Fruit fly (Drosophila melanogaster) whole organism, embryonic: ENCODE results near the gene CG11726.
A peak's percentile ranks its signal among the peaks of the same experiment; 100 is the strongest.

Experiments
- Antp ChIP-seq: fragments of 200-800 bp; sonication (Bioruptor generic); optimal IDR thresholded peaks from 3 replicates; lab custom pipeline; 2016; ENCODE audit warnings: missing biosample characterization, missing genetic modification characterization
- Atf6 ChIP-seq: fragments of 200-800 bp; sonication (Bioruptor generic); IDR thresholded peaks from 2 replicates; pipeline ENCODE4 v1.3.6; 2022; ENCODE audit warnings: missing biosample characterization, missing genetic modification characterization
- Bgb ChIP-seq: fragments of 200-800 bp; sonication (Bioruptor generic); IDR thresholded peaks from 2 replicates; pipeline ENCODE4 v1.3.6; 2022; ENCODE audit warnings: missing biosample characterization, missing genetic modification characterization; ENCODE audit not compliant: partially characterized antibody
- CG10959 ChIP-seq: fragments of 200-800 bp; sonication (Bioruptor generic); IDR thresholded peaks from 2 replicates; pipeline ENCODE4 v1.3.6; 2022; ENCODE audit warnings: missing biosample characterization, missing genetic modification characterization
- CG12236 ChIP-seq: fragments of 200-800 bp; sonication (Bioruptor generic); optimal IDR thresholded peaks from 2 replicates; lab custom pipeline; 2016; ENCODE audit warnings: missing biosample characterization, missing genetic modification characterization
- CG13624 ChIP-seq: fragments of 200-800 bp; sonication (Bioruptor generic); optimal IDR thresholded peaks from 2 replicates; lab custom pipeline; 2016; ENCODE audit warnings: missing biosample characterization, missing genetic modification characterization
- CG13775 ChIP-seq: fragments of 200-800 bp; sonication (Bioruptor generic); optimal IDR thresholded peaks from 3 replicates; lab custom pipeline; 2017; ENCODE audit warnings: missing biosample characterization, mild to moderate bottlenecking, missing genetic modification characterization
- CG1529 ChIP-seq: fragments of 200-800 bp; sonication (Bioruptor generic); optimal IDR thresholded peaks from 3 replicates; lab custom pipeline; 2018; ENCODE audit warnings: missing biosample characterization, missing genetic modification characterization
- CG15479 ChIP-seq: fragments of 200-800 bp; sonication (Bioruptor generic); optimal IDR thresholded peaks from 3 replicates; lab custom pipeline; 2019; ENCODE audit warnings: missing biosample characterization, mild to moderate bottlenecking, missing genetic modification characterization, moderate library complexity
- CG16863 ChIP-seq: fragments of 200-800 bp; sonication (Bioruptor generic); optimal IDR thresholded peaks from 3 replicates; lab custom pipeline; 2016; ENCODE audit warnings: missing biosample characterization, missing genetic modification characterization
- CG17829 ChIP-seq: fragments of 200-800 bp; optimal IDR thresholded peaks from 2 replicates; lab custom pipeline; 2019; ENCODE audit warnings: missing biosample characterization, mild to moderate bottlenecking, missing genetic modification characterization, moderate library complexity
- CG31441 ChIP-seq: fragments of 200-800 bp; sonication (Bioruptor generic); IDR thresholded peaks from 2 replicates; pipeline ENCODE4 v1.3.6; 2022; ENCODE audit warnings: missing biosample characterization, missing genetic modification characterization
- CG32772 ChIP-seq: fragments of 200-800 bp; sonication (Bioruptor generic); IDR thresholded peaks from 2 replicates; pipeline ENCODE4 v1.3.6; 2022; ENCODE audit warnings: missing biosample characterization, missing genetic modification characterization
- CG33213 ChIP-seq: fragments of 200-800 bp; sonication (Bioruptor generic); optimal IDR thresholded peaks from 3 replicates; lab custom pipeline; 2016; ENCODE audit warnings: missing biosample characterization, missing genetic modification characterization
- CG5180 ChIP-seq: fragments of 200-800 bp; sonication (Bioruptor generic); optimal IDR thresholded peaks from 3 replicates; lab custom pipeline; 2017; ENCODE audit warnings: missing biosample characterization, missing genetic modification characterization, mild to moderate bottlenecking, moderate library complexity, missing genetic modification reagents
- CG5245 ChIP-seq: fragments of 200-800 bp; sonication (Bioruptor generic); optimal IDR thresholded peaks from 3 replicates; lab custom pipeline; 2016; ENCODE audit warnings: missing biosample characterization, missing genetic modification characterization
- CG6813 ChIP-seq: fragments of 200-800 bp; sonication (Bioruptor generic); optimal IDR thresholded peaks from 2 replicates; lab custom pipeline; 2017; ENCODE audit warnings: missing biosample characterization, missing genetic modification characterization, mild to moderate bottlenecking, moderate library complexity, missing genetic modification reagents
- CG7928 ChIP-seq: fragments of 200-800 bp; sonication (Bioruptor generic); optimal IDR thresholded peaks from 2 replicates; lab custom pipeline; 2017; ENCODE audit warnings: missing biosample characterization, mild to moderate bottlenecking, missing genetic modification characterization
- CG9437 ChIP-seq: fragments of 200-800 bp; sonication (Bioruptor generic); optimal IDR thresholded peaks from 2 replicates; lab custom pipeline; 2018; ENCODE audit warnings: missing biosample characterization, mild to moderate bottlenecking, missing genetic modification characterization
- CG9797 ChIP-seq: fragments of 200-800 bp; sonication (Bioruptor generic); optimal IDR thresholded peaks from 3 replicates; lab custom pipeline; 2018; ENCODE audit warnings: missing biosample characterization, mild to moderate bottlenecking, missing genetic modification characterization
- D ChIP-seq, 2 experiments: fragments of 200-800 bp in 1 of 2; fragments of >200 bp in 1 of 2; sonication (Bioruptor generic) in 1 of 2; optimal IDR thresholded peaks; 2 replicates in 1 of 2; 3 replicates in 1 of 2; lab custom pipeline; 2017; ENCODE audit warnings: mild to moderate bottlenecking in 1 of 2, missing biosample characterization in 1 of 2, missing genetic modification characterization in 1 of 2, missing genetic modification reagents in 1 of 2
- HLH3B ChIP-seq: fragments of 200-800 bp; sonication (Bioruptor generic); IDR thresholded peaks from 2 replicates; pipeline ENCODE4 v1.3.6; 2022; ENCODE audit warnings: missing biosample characterization, missing genetic modification characterization
- HmgD ChIP-seq: fragments of 200-800 bp; sonication (Bioruptor generic); optimal IDR thresholded peaks from 3 replicates; lab custom pipeline; 2016; ENCODE audit warnings: missing biosample characterization, missing genetic modification characterization
- Hmr ChIP-seq: fragments of 200-800 bp; sonication (Bioruptor generic); optimal IDR thresholded peaks from 3 replicates; lab custom pipeline; 2017; ENCODE audit warnings: mild to moderate bottlenecking, missing biosample characterization, missing genetic modification reagents, missing genetic modification characterization
- Jarid2 ChIP-seq: fragments of 200-800 bp; sonication (Bioruptor generic); optimal IDR thresholded peaks from 3 replicates; lab custom pipeline; 2017; ENCODE audit warnings: mild to moderate bottlenecking, missing biosample characterization, missing genetic modification reagents, missing genetic modification characterization
- Mes4 ChIP-seq: fragments of 200-800 bp; sonication (Bioruptor generic); optimal IDR thresholded peaks from 2 replicates; lab custom pipeline; 2016; ENCODE audit warnings: missing biosample characterization, missing genetic modification characterization
- NC2α ChIP-seq: fragments of 200-800 bp; sonication (Bioruptor generic); optimal IDR thresholded peaks from 2 replicates; lab custom pipeline; 2016; ENCODE audit warnings: missing biosample characterization, missing genetic modification characterization
- Oli ChIP-seq: fragments of 200-800 bp; sonication (Bioruptor generic); optimal IDR thresholded peaks from 2 replicates; lab custom pipeline; 2018; ENCODE audit warnings: missing biosample characterization, mild to moderate bottlenecking, missing genetic modification characterization, moderate library complexity
- Taf1 ChIP-seq: fragments of 200-800 bp; sonication (Bioruptor generic); IDR thresholded peaks from 2 replicates; pipeline ENCODE4 v1.3.6; 2022; ENCODE audit warnings: missing biosample characterization, missing genetic modification characterization
- Xrp1 ChIP-seq: fragments of 200-800 bp; sonication (Bioruptor generic); IDR thresholded peaks from 2 replicates; pipeline ENCODE4 v1.3.6; 2022; ENCODE audit warnings: missing biosample characterization, missing genetic modification characterization
- cad ChIP-seq: fragments of >200 bp; optimal IDR thresholded peaks from 2 replicates; lab custom pipeline; 2017; ENCODE audit warnings: missing biosample characterization, missing genetic modification characterization
- chif ChIP-seq, 2 experiments: fragments of 200-800 bp; sonication (Bioruptor generic); optimal IDR thresholded peaks; 3 replicates each; lab custom pipeline; 2016; ENCODE audit warnings: missing biosample characterization in 2 of 2, missing genetic modification characterization in 2 of 2
- crol ChIP-seq: fragments of 200-800 bp; sonication (Bioruptor generic); IDR thresholded peaks from 2 replicates; pipeline ENCODE4 v1.3.6; 2022; ENCODE audit warnings: missing biosample characterization, missing genetic modification characterization
- da ChIP-seq: fragments of 200-800 bp; sonication (Bioruptor generic); optimal IDR thresholded peaks from 2 replicates; lab custom pipeline; 2016; ENCODE audit warnings: missing biosample characterization, missing genetic modification characterization
- en ChIP-seq: fragments of 200-800 bp; sonication (Bioruptor generic); optimal IDR thresholded peaks from 2 replicates; lab custom pipeline; 2016; ENCODE audit warnings: missing biosample characterization, missing genetic modification characterization
- esg ChIP-seq: fragments of 200-800 bp; sonication (Bioruptor generic); conservative IDR thresholded peaks from 2 replicates; pipeline ENCODE4 v1.3.6; 2022; ENCODE audit warnings: missing biosample characterization, missing genetic modification characterization
- gsb ChIP-seq: fragments of 200-800 bp; sonication (Bioruptor generic); IDR thresholded peaks from 2 replicates; pipeline ENCODE4 v1.3.6; 2022; ENCODE audit warnings: missing biosample characterization, missing genetic modification characterization
- gsb-n ChIP-seq: fragments of 200-800 bp; sonication (Bioruptor generic); optimal IDR thresholded peaks from 3 replicates; lab custom pipeline; 2018; ENCODE audit warnings: missing biosample characterization, mild to moderate bottlenecking, missing genetic modification characterization
- hth ChIP-seq: fragments of >200 bp; optimal IDR thresholded peaks from 2 replicates; lab custom pipeline; 2017; ENCODE audit warnings: inconsistent platforms
- jing ChIP-seq: fragments of 200-800 bp; sonication (Bioruptor generic); optimal IDR thresholded peaks from 2 replicates; lab custom pipeline; 2018; ENCODE audit warnings: missing biosample characterization, mild to moderate bottlenecking, missing genetic modification characterization
- knrl ChIP-seq: fragments of 200-800 bp; sonication (Bioruptor generic); IDR thresholded peaks from 3 replicates; pipeline ENCODE4 v1.3.6; 2022; ENCODE audit warnings: missing biosample characterization, missing genetic modification characterization; ENCODE audit not compliant: partially characterized antibody
- lola ChIP-seq, 3 experiments: fragments of >200 bp in 2 of 3; fragments of 200-800 bp in 1 of 3; sonication (Bioruptor generic) in 1 of 3; optimal IDR thresholded peaks; 2 replicates each; lab custom pipeline; 2017 to 2019; ENCODE audit warnings: missing biosample characterization in 3 of 3, missing genetic modification characterization in 3 of 3, mild to moderate bottlenecking in 1 of 3, moderate library complexity in 1 of 3
- oc ChIP-seq: fragments of 200-800 bp; sonication (Bioruptor generic); optimal IDR thresholded peaks from 2 replicates; lab custom pipeline; 2018; ENCODE audit warnings: missing biosample characterization, mild to moderate bottlenecking, missing genetic modification characterization, moderate library complexity
- org-1 ChIP-seq: fragments of 200-800 bp; sonication (Bioruptor generic); optimal IDR thresholded peaks from 2 replicates; lab custom pipeline; 2017; ENCODE audit warnings: missing biosample characterization, missing genetic modification characterization
- otp ChIP-seq: fragments of 200-800 bp; sonication (Bioruptor generic); IDR thresholded peaks from 3 replicates; pipeline ENCODE4, ENCODE4 v1.3.6; 2022; ENCODE audit warnings: missing biosample characterization, missing genetic modification characterization
- pnt ChIP-seq: fragments of 200-800 bp; sonication (Bioruptor generic); optimal IDR thresholded peaks from 3 replicates; lab custom pipeline; 2016; ENCODE audit warnings: missing biosample characterization, missing genetic modification characterization
- seq ChIP-seq: fragments of 200-800 bp; sonication (Bioruptor generic); IDR thresholded peaks from 2 replicates; pipeline ENCODE4 v1.3.6; 2022; ENCODE audit warnings: missing biosample characterization, missing genetic modification characterization
- shn ChIP-seq: fragments of 200-800 bp; sonication (Bioruptor generic); optimal IDR thresholded peaks from 3 replicates; lab custom pipeline; 2016; ENCODE audit warnings: missing biosample characterization, missing genetic modification characterization
- sima ChIP-seq: fragments of 200-800 bp; sonication (Bioruptor generic); optimal IDR thresholded peaks from 2 replicates; lab custom pipeline; 2016; ENCODE audit warnings: missing biosample characterization, missing genetic modification characterization
- sob ChIP-seq: fragments of 200-800 bp; sonication (Bioruptor generic); IDR thresholded peaks from 2 replicates; pipeline ENCODE4 v1.3.6; 2022; ENCODE audit warnings: missing biosample characterization, missing genetic modification characterization
- sr ChIP-seq: fragments of 200-800 bp; sonication (Bioruptor generic); IDR thresholded peaks from 3 replicates; pipeline ENCODE4 v1.3.6; 2022; ENCODE audit warnings: missing biosample characterization, missing genetic modification characterization
- vnd ChIP-seq: fragments of 200-800 bp; sonication (Bioruptor generic); IDR thresholded peaks from 3 replicates; pipeline ENCODE4 v1.3.6; 2022; ENCODE audit warnings: missing biosample characterization, missing genetic modification characterization; ENCODE audit not compliant: partially characterized antibody

CG11726 gene

dm6 chr3L:11429695-11430094, 35.2 kb downstream of the CG11726 start (continued):
- TF ChIP-seq CG5180 (GFP tag; lab: Kevin White, UChicago) (no peak), CG7928 (GFP tag; lab: Kevin White, UChicago) (no peak), CG9437 (peak; percentile 45), CG32772 (GFP tag; lab: Robert Waterston, UW) (no peak), CG15479 (no peak), gsb (GFP tag; lab: Robert Waterston, UW) (no peak), CG12236 (GFP tag; lab: Kevin White, UChicago) (no peak), shn (GFP tag; lab: Kevin White, UChicago) (peak; percentile 22), CG6813 (GFP tag; lab: Kevin White, UChicago) (no peak), esg (GFP tag; lab: Robert Waterston, UW) (peak; percentile 43), knrl (GFP tag; lab: Robert Waterston, UW) (no peak), D (optimal IDR thresholded peaks at IDR 0.05; lab: Kevin White, UChicago) (no peak), D (GFP tag; optimal IDR thresholded peaks at IDR 0.05; lab: Kevin White, UChicago) (peak; percentile 32), Atf6 (GFP tag; lab: Robert Waterston, UW) (no peak), en (peak; percentile 6), HLH3B (no peak), vnd (GFP tag; lab: Robert Waterston, UW) (no peak), CG31441 (GFP tag; lab: Robert Waterston, UW) (peak; percentile 57), CG17829 (tag; lab: Kevin White, UChicago) (peak; percentile 35), Jarid2 (GFP tag; lab: Kevin White, UChicago) (no peak), CG9797 (GFP tag; lab: Kevin White, UChicago) (no peak), lola (GFP tag; optimal IDR thresholded peaks at IDR 0.05; lab: Kevin White, UChicago) (peak in 1 of 3 experiments; percentile 51), seq (GFP tag; lab: Robert Waterston, UW) (peak; percentile 44; the same call in 1 of the 2 replicates), Mes4 (GFP tag; lab: Kevin White, UChicago) (peak; percentile 26), chif (GFP tag; optimal IDR thresholded peaks at IDR 0.05; lab: Kevin White, UChicago) (peak; percentile 20 to 44), CG13624 (GFP tag; lab: Kevin White, UChicago) (no peak), Xrp1 (GFP tag; lab: Robert Waterston, UW) (no peak), Oli (tag; lab: Kevin White, UChicago) (peak; percentile 64), oc (no peak), Bgb (GFP tag; lab: Robert Waterston, UW) (no peak), cad (GFP tag; lab: Kevin White, UChicago) (no peak), Antp (peak; percentile 13), da (GFP tag; lab: Kevin White, UChicago) (no peak), jing (GFP tag; lab: Kevin White, UChicago) (no peak), CG5245 (no peak), sr (no peak), gsb-n (no peak), CG33213 (no peak), otp (GFP tag; lab: Robert Waterston, UW) (0 out of 3 replicates have a peak, but pooled peaks have one; percentile 21), sob (no peak), sima (GFP tag; lab: Kevin White, UChicago) (no peak), Hmr (no peak), pnt (GFP tag; lab: Kevin White, UChicago) (peak; percentile 27), CG10959 (GFP tag; lab: Robert Waterston, UW) (peak; percentile 22; the same call in 1 of the 2 replicates), NC2α (GFP tag; lab: Kevin White, UChicago) (peak; percentile 15), Taf1 (GFP tag; lab: Robert Waterston, UW) (no peak), CG13775 (GFP tag; lab: Kevin White, UChicago) (peak; percentile 57), HmgD (GFP tag; lab: Kevin White, UChicago) (no peak), org-1 (GFP tag; lab: Kevin White, UChicago) (no peak), CG1529 (GFP tag; lab: Kevin White, UChicago) (peak; percentile 23), crol (no peak), CG16863 (GFP tag; lab: Kevin White, UChicago) (no peak), hth (lab: Kevin White, UChicago) (no peak)
